Fruit fly (Drosophila melanogaster) whole organism, embryonic: ENCODE results near the gene mus301.

Source experiments
- Atf3 ChIP-seq: fragments of 200-800 bp; sonication (Bioruptor generic); optimal IDR thresholded peaks from 3 replicates; lab custom pipeline; 2016; ENCODE audit warnings: missing biosample characterization, missing genetic modification characterization
- Blimp-1 ChIP-seq: fragments of 200-800 bp; sonication (Bioruptor generic); optimal IDR thresholded peaks from 3 replicates; lab custom pipeline; 2018; ENCODE audit warnings: missing biosample characterization, missing genetic modification characterization, mild to moderate bottlenecking, moderate library complexity, missing genetic modification reagents
- CG12744 ChIP-seq: fragments of 200-800 bp; sonication (Bioruptor generic); optimal IDR thresholded peaks from 2 replicates; lab custom pipeline; 2016; ENCODE audit warnings: missing biosample characterization, missing genetic modification characterization
- CG13296 ChIP-seq: fragments of 200-800 bp; sonication (Bioruptor generic); optimal IDR thresholded peaks from 3 replicates; lab custom pipeline; 2018; ENCODE audit warnings: missing biosample characterization, mild to moderate bottlenecking, missing genetic modification characterization
- CG13424 ChIP-seq: fragments of 200-800 bp; sonication (Bioruptor generic); optimal IDR thresholded peaks from 2 replicates; lab custom pipeline; 2019; ENCODE audit warnings: missing biosample characterization, mild to moderate bottlenecking, missing genetic modification characterization, moderate library complexity
- CG13775 ChIP-seq: fragments of 200-800 bp; sonication (Bioruptor generic); optimal IDR thresholded peaks from 3 replicates; lab custom pipeline; 2017; ENCODE audit warnings: missing biosample characterization, mild to moderate bottlenecking, missing genetic modification characterization
- CG14014 ChIP-seq: fragments of 200-800 bp; sonication (Bioruptor generic); IDR thresholded peaks from 2 replicates; pipeline ENCODE4 v1.3.6; 2022; ENCODE audit warnings: missing biosample characterization, missing genetic modification characterization
- CG15073 ChIP-seq: fragments of 200-800 bp; sonication (Bioruptor generic); optimal IDR thresholded peaks from 2 replicates; lab custom pipeline; 2016; ENCODE audit warnings: missing biosample characterization, missing genetic modification characterization
- CG15269 ChIP-seq: fragments of 200-800 bp; sonication (Bioruptor generic); optimal IDR thresholded peaks from 2 replicates; lab custom pipeline; 2018; ENCODE audit warnings: missing biosample characterization, mild to moderate bottlenecking, missing genetic modification characterization, moderate library complexity
- CG15514 ChIP-seq: fragments of 200-800 bp; sonication (Bioruptor generic); optimal IDR thresholded peaks from 3 replicates; lab custom pipeline; 2017; ENCODE audit warnings: missing biosample characterization, missing genetic modification characterization, mild to moderate bottlenecking, moderate library complexity, missing genetic modification reagents
- CG1832 ChIP-seq: fragments of 200-800 bp; sonication (Bioruptor generic); optimal IDR thresholded peaks from 2 replicates; lab custom pipeline; 2017; ENCODE audit warnings: missing biosample characterization, mild to moderate bottlenecking, missing genetic modification characterization, inconsistent platforms
- CG18476 ChIP-seq: fragments of 200-800 bp; sonication (Bioruptor generic); optimal IDR thresholded peaks from 2 replicates; lab custom pipeline; 2016; ENCODE audit warnings: missing biosample characterization, mild to moderate bottlenecking, missing genetic modification characterization
- CG4707 ChIP-seq: fragments of 200-800 bp; sonication (Bioruptor generic); optimal IDR thresholded peaks from 2 replicates; lab custom pipeline; 2018; ENCODE audit warnings: missing biosample characterization, mild to moderate bottlenecking, missing genetic modification characterization, moderate library complexity
- CG4854 ChIP-seq: fragments of 200-800 bp; sonication (Bioruptor generic); optimal IDR thresholded peaks from 2 replicates; lab custom pipeline; 2016; ENCODE audit warnings: missing biosample characterization, missing genetic modification characterization, inconsistent platforms
- CG8478 ChIP-seq: fragments of >200 bp; optimal IDR thresholded peaks from 2 replicates; lab custom pipeline; 2018
- CG9797 ChIP-seq: fragments of 200-800 bp; sonication (Bioruptor generic); optimal IDR thresholded peaks from 3 replicates; lab custom pipeline; 2018; ENCODE audit warnings: missing biosample characterization, mild to moderate bottlenecking, missing genetic modification characterization
- D ChIP-seq, 2 experiments: fragments of 200-800 bp in 1 of 2; fragments of >200 bp in 1 of 2; sonication (Bioruptor generic) in 1 of 2; optimal IDR thresholded peaks; 2 replicates in 1 of 2; 3 replicates in 1 of 2; lab custom pipeline; 2017; ENCODE audit warnings: mild to moderate bottlenecking in 1 of 2, missing biosample characterization in 1 of 2, missing genetic modification characterization in 1 of 2, missing genetic modification reagents in 1 of 2
- Ets97D ChIP-seq: fragments of 200-800 bp; sonication (Bioruptor generic); optimal IDR thresholded peaks from 3 replicates; lab custom pipeline; 2016; ENCODE audit warnings: missing biosample characterization, missing genetic modification characterization
- Hmr ChIP-seq: fragments of 200-800 bp; sonication (Bioruptor generic); optimal IDR thresholded peaks from 3 replicates; lab custom pipeline; 2017; ENCODE audit warnings: mild to moderate bottlenecking, missing biosample characterization, missing genetic modification reagents, missing genetic modification characterization
- Hr78 ChIP-seq, 2 experiments: fragments of 200-800 bp in 1 of 2; fragments of >200 bp in 1 of 2; sonication (Bioruptor generic) in 1 of 2; optimal IDR thresholded peaks; 2 replicates each; lab custom pipeline; 2017 to 2019; ENCODE audit warnings: missing biosample characterization in 2 of 2, missing genetic modification characterization in 2 of 2, mild to moderate bottlenecking in 1 of 2, moderate library complexity in 1 of 2
- Lhr ChIP-seq: fragments of 200-800 bp; sonication (Bioruptor generic); optimal IDR thresholded peaks from 3 replicates; lab custom pipeline; 2017; ENCODE audit warnings: mild to moderate bottlenecking, missing biosample characterization, missing genetic modification reagents, missing genetic modification characterization
- Mrtf ChIP-seq: fragments of 200-800 bp; sonication (Bioruptor generic); IDR thresholded peaks from 3 replicates; pipeline ENCODE4 v1.3.6; 2022; ENCODE audit warnings: missing biosample characterization, missing genetic modification characterization
- Myb ChIP-seq: fragments of 200-800 bp; sonication (Bioruptor generic); optimal IDR thresholded peaks from 2 replicates; lab custom pipeline; 2016; ENCODE audit warnings: missing biosample characterization, missing genetic modification characterization
- Nf-YC ChIP-seq: fragments of 200-800 bp; optimal IDR thresholded peaks from 3 replicates; lab custom pipeline; 2019; ENCODE audit warnings: missing biosample characterization, mild to moderate bottlenecking, missing genetic modification characterization, moderate library complexity
- Opbp ChIP-seq: fragments of 200-800 bp; sonication (Bioruptor generic); IDR thresholded peaks from 3 replicates; pipeline ENCODE4 v1.3.6; 2022; ENCODE audit warnings: missing biosample characterization, missing genetic modification characterization; ENCODE audit not compliant: partially characterized antibody
- Optix ChIP-seq: fragments of 200-800 bp; sonication (Bioruptor generic); IDR thresholded peaks from 3 replicates; pipeline ENCODE4 v1.3.6; 2022; ENCODE audit warnings: missing biosample characterization, missing genetic modification characterization
- Sry-δ ChIP-seq: fragments of 200-800 bp; sonication (Bioruptor generic); optimal IDR thresholded peaks from 2 replicates; lab custom pipeline; 2016; ENCODE audit warnings: missing biosample characterization, missing genetic modification characterization
- Vsx1 ChIP-seq: fragments of 200-800 bp; sonication (Bioruptor generic); optimal IDR thresholded peaks from 2 replicates; lab custom pipeline; 2017; ENCODE audit warnings: missing biosample characterization, mild to moderate bottlenecking, missing genetic modification characterization, missing genetic modification reagents
- ab ChIP-seq: fragments of 200-800 bp; sonication (Bioruptor generic); optimal IDR thresholded peaks from 2 replicates; lab custom pipeline; 2016; ENCODE audit warnings: missing biosample characterization, missing genetic modification characterization
- ac ChIP-seq: fragments of 200-800 bp; sonication (Bioruptor generic); optimal IDR thresholded peaks from 3 replicates; lab custom pipeline; 2017; ENCODE audit warnings: missing biosample characterization, mild to moderate bottlenecking, missing genetic modification characterization
- aop ChIP-seq: fragments of 200-800 bp; sonication (Bioruptor generic); IDR thresholded peaks from 2 replicates; pipeline ENCODE4 v1.3.6; 2022; ENCODE audit warnings: missing biosample characterization, missing genetic modification characterization
- bcd ChIP-seq: fragments of 200-800 bp; sonication (Bioruptor generic); optimal IDR thresholded peaks from 2 replicates; lab custom pipeline; 2017; ENCODE audit warnings: missing biosample characterization, mild to moderate bottlenecking, missing genetic modification characterization
- br ChIP-seq: fragments of >200 bp; optimal IDR thresholded peaks from 2 replicates; lab custom pipeline; 2017
- cas ChIP-seq: fragments of 200-800 bp; sonication (Bioruptor generic); IDR thresholded peaks from 2 replicates; pipeline ENCODE4 v1.3.6; 2022; ENCODE audit warnings: missing biosample characterization, missing genetic modification characterization
- cg ChIP-seq: fragments of 200-800 bp; sonication (Bioruptor generic); optimal IDR thresholded peaks from 3 replicates; lab custom pipeline; 2019; ENCODE audit warnings: missing biosample characterization, mild to moderate bottlenecking, missing genetic modification characterization, moderate library complexity
- crc ChIP-seq: fragments of 200-800 bp; sonication (Bioruptor generic); optimal IDR thresholded peaks from 2 replicates; lab custom pipeline; 2016; ENCODE audit warnings: missing biosample characterization, missing genetic modification characterization
- dm ChIP-seq: fragments of 200-800 bp; sonication (Bioruptor generic); optimal IDR thresholded peaks from 3 replicates; lab custom pipeline; 2016; ENCODE audit warnings: missing biosample characterization, missing genetic modification characterization
- dysf ChIP-seq: fragments of 200-800 bp; sonication (Bioruptor generic); IDR thresholded peaks from 3 replicates; pipeline ENCODE4 v1.3.6; 2022; ENCODE audit warnings: missing biosample characterization, missing genetic modification characterization
- en ChIP-seq: fragments of 200-800 bp; sonication (Bioruptor generic); optimal IDR thresholded peaks from 2 replicates; lab custom pipeline; 2016; ENCODE audit warnings: missing biosample characterization, missing genetic modification characterization
- gce ChIP-seq: fragments of 200-800 bp; sonication (Bioruptor generic); IDR thresholded peaks from 3 replicates; pipeline ENCODE4 v1.3.6; 2022; ENCODE audit warnings: missing biosample characterization, missing genetic modification characterization
- gsb ChIP-seq: fragments of 200-800 bp; sonication (Bioruptor generic); IDR thresholded peaks from 2 replicates; pipeline ENCODE4 v1.3.6; 2022; ENCODE audit warnings: missing biosample characterization, missing genetic modification characterization
- hb ChIP-seq: fragments of 200-800 bp; sonication (Bioruptor generic); IDR thresholded peaks from 3 replicates; pipeline ENCODE4 v1.3.6; 2022; ENCODE audit warnings: missing biosample characterization, missing genetic modification characterization; ENCODE audit not compliant: partially characterized antibody
- klu ChIP-seq: fragments of 200-800 bp; sonication (Bioruptor generic); IDR thresholded peaks from 2 replicates; pipeline ENCODE4 v1.3.6; 2022; ENCODE audit warnings: missing biosample characterization, missing genetic modification characterization
- knrl ChIP-seq: fragments of 200-800 bp; sonication (Bioruptor generic); IDR thresholded peaks from 3 replicates; pipeline ENCODE4 v1.3.6; 2022; ENCODE audit warnings: missing biosample characterization, missing genetic modification characterization; ENCODE audit not compliant: partially characterized antibody
- phol ChIP-seq: fragments of 200-800 bp; sonication (Bioruptor generic); optimal IDR thresholded peaks from 3 replicates; lab custom pipeline; 2018; ENCODE audit warnings: missing biosample characterization, mild to moderate bottlenecking, missing genetic modification characterization, moderate library complexity
- pnt ChIP-seq: fragments of 200-800 bp; sonication (Bioruptor generic); optimal IDR thresholded peaks from 3 replicates; lab custom pipeline; 2016; ENCODE audit warnings: missing biosample characterization, missing genetic modification characterization
- slbo ChIP-seq: fragments of 200-800 bp; sonication (Bioruptor generic); IDR thresholded peaks from 2 replicates; pipeline ENCODE4 v1.3.6; 2022; ENCODE audit warnings: missing biosample characterization, missing genetic modification characterization
- tio ChIP-seq: fragments of 200-800 bp; sonication (Bioruptor generic); optimal IDR thresholded peaks from 2 replicates; lab custom pipeline; 2017; ENCODE audit warnings: missing biosample characterization, missing genetic modification characterization, inconsistent platforms
- tup ChIP-seq: fragments of 200-800 bp; sonication (Bioruptor generic); optimal IDR thresholded peaks from 2 replicates; lab custom pipeline; 2016; ENCODE audit warnings: missing biosample characterization, mild to moderate bottlenecking, missing genetic modification characterization, moderate library complexity
- wdn ChIP-seq: fragments of 200-800 bp; sonication (Bioruptor generic); IDR thresholded peaks from 2 replicates; pipeline ENCODE4 v1.3.6; 2022; ENCODE audit warnings: missing biosample characterization, missing genetic modification characterization

Gene mus301

dm6 chr3L:8127712-8128210 lies 9.8 kb upstream of the mus301 start, which contains the start of the genes Cds and Uba2 (continued):
- TF ChIP-seq br (lab: Kevin White, UChicago), result no peak
- no peak for TF ChIP-seq CG1832
- peak; percentile 86 for TF ChIP-seq CG18476
- TF ChIP-seq Nf-YC (tag; lab: Kevin White, UChicago), result peak; percentile 88
- TF ChIP-seq hb (GFP tag; lab: Robert Waterston, UW), result no peak
- TF ChIP-seq en (GFP tag; lab: Kevin White, UChicago), result no peak
- peak; percentile 77 for TF ChIP-seq Ets97D
- peak; percentile 94 for TF ChIP-seq phol (tag; lab: Kevin White, UChicago)
- peak; percentile 50; the same call in 1 of the 3 replicates for TF ChIP-seq Opbp (GFP tag; lab: Robert Waterston, UW)
- TF ChIP-seq Hmr (GFP tag; lab: Kevin White, UChicago), result no peak
- TF ChIP-seq Hr78 (GFP tag; optimal IDR thresholded peaks at IDR 0.05; lab: Kevin White, UChicago), result peak in 1 of 2 experiments; percentile 51
- peak; percentile 92 for TF ChIP-seq dysf (GFP tag; lab: Robert Waterston, UW)
- TF ChIP-seq Myb, result peak; percentile 19
- TF ChIP-seq gsb (GFP tag; lab: Robert Waterston, UW), result peak; percentile 65
- peak; percentile 88 for TF ChIP-seq klu (GFP tag; lab: Robert Waterston, UW)
- TF ChIP-seq Mrtf, result peak; percentile 79
- TF ChIP-seq tio (GFP tag; lab: Kevin White, UChicago), result peak; percentile 83
- peak; percentile 78 for TF ChIP-seq pnt (GFP tag; lab: Kevin White, UChicago)
- peak; percentile 96 for TF ChIP-seq CG13424 (tag; lab: Kevin White, UChicago)
- 0 out of 3 replicates have a peak, but pooled peaks have one; percentile 32 for TF ChIP-seq gce (GFP tag; lab: Robert Waterston, UW)
- TF ChIP-seq knrl, result peak; percentile 57; the same call in 2 of the 3 replicates
- TF ChIP-seq CG15514 (GFP tag; lab: Kevin White, UChicago), result peak; percentile 94
- peak; percentile 87 for TF ChIP-seq wdn (GFP tag; lab: Robert Waterston, UW)
- TF ChIP-seq CG4854 (GFP tag; lab: Kevin White, UChicago), result peak; percentile 63
- peak; percentile 26 for TF ChIP-seq Sry-δ (GFP tag; lab: Kevin White, UChicago)
- peak; percentile 61 for TF ChIP-seq ac (GFP tag; lab: Kevin White, UChicago)
- TF ChIP-seq CG13296 (GFP tag; lab: Kevin White, UChicago), result peak; percentile 93
- no peak for TF ChIP-seq aop
- peak; percentile 95 for TF ChIP-seq CG13775 (GFP tag; lab: Kevin White, UChicago)
- peak; percentile 87 for TF ChIP-seq Blimp-1 (GFP tag; lab: Kevin White, UChicago)
- peak; percentile 41 for TF ChIP-seq ab (GFP tag; lab: Kevin White, UChicago)
- peak; percentile 83 for TF ChIP-seq Lhr (GFP tag; lab: Kevin White, UChicago)
- peak; percentile 32 for TF ChIP-seq crc (GFP tag; lab: Kevin White, UChicago)
- peak; percentile 48 for TF ChIP-seq dm (GFP tag; lab: Kevin White, UChicago)
- TF ChIP-seq CG15073 (GFP tag; lab: Kevin White, UChicago), result peak; percentile 45
- peak; percentile 81 for TF ChIP-seq Optix (GFP tag; lab: Robert Waterston, UW)
- peak; percentile 90 for TF ChIP-seq CG14014 (GFP tag; lab: Robert Waterston, UW)
- peak; percentile 83 for TF ChIP-seq cas (GFP tag; lab: Robert Waterston, UW)
- TF ChIP-seq CG4707 (GFP tag; lab: Kevin White, UChicago), result peak; percentile 57
- TF ChIP-seq Atf3 (GFP tag; lab: Kevin White, UChicago), result peak; percentile 49
- TF ChIP-seq Vsx1, result peak; percentile 99
- TF ChIP-seq CG15269 (tag; lab: Kevin White, UChicago), result peak; percentile 93
- no peak for TF ChIP-seq D (optimal IDR thresholded peaks at IDR 0.05; lab: Kevin White, UChicago)
- TF ChIP-seq D (GFP tag; optimal IDR thresholded peaks at IDR 0.05; lab: Kevin White, UChicago), result peak; percentile 76
- peak; percentile 94 for TF ChIP-seq CG9797 (GFP tag; lab: Kevin White, UChicago)
- TF ChIP-seq bcd, result peak; percentile 94
- peak; percentile 96 for TF ChIP-seq slbo (GFP tag; lab: Robert Waterston, UW)
- peak; percentile 81 for TF ChIP-seq tup (GFP tag; lab: Kevin White, UChicago)
- no peak for TF ChIP-seq CG8478 (lab: Kevin White, UChicago)
- no peak for TF ChIP-seq cg (GFP tag; lab: Kevin White, UChicago)
- peak; percentile 51 for TF ChIP-seq CG12744 (GFP tag; lab: Kevin White, UChicago)
